Fruit fly (Drosophila melanogaster) whole organism, embryonic: ENCODE measurements around the gene Tip60.

Source experiments
- Adf1 ChIP-seq: fragments of 200-800 bp; sonication (Bioruptor generic); IDR thresholded peaks from 2 replicates; pipeline ENCODE4 v1.3.6; 2022; ENCODE audit warnings: missing biosample characterization, missing genetic modification characterization
- CG10543 ChIP-seq: fragments of 200-800 bp; sonication (Bioruptor generic); optimal IDR thresholded peaks from 3 replicates; lab custom pipeline; 2017; ENCODE audit warnings: missing biosample characterization, mild to moderate bottlenecking, missing genetic modification characterization, moderate library complexity
- CG11093 ChIP-seq: fragments of 200-800 bp; sonication (Bioruptor generic); IDR thresholded peaks from 3 replicates; pipeline ENCODE4 v1.3.6; 2022; ENCODE audit warnings: missing biosample characterization, missing genetic modification characterization
- CG11723 ChIP-seq: fragments of 200-800 bp; sonication (Bioruptor generic); optimal IDR thresholded peaks from 2 replicates; lab custom pipeline; 2017; ENCODE audit warnings: missing biosample characterization, mild to moderate bottlenecking, missing genetic modification characterization
- CG12071 ChIP-seq: fragments of 200-800 bp; sonication (Bioruptor generic); optimal IDR thresholded peaks from 3 replicates; lab custom pipeline; 2018; ENCODE audit warnings: missing biosample characterization, mild to moderate bottlenecking, missing genetic modification characterization
- CG13287 ChIP-seq: fragments of 200-800 bp; sonication (Bioruptor generic); IDR thresholded peaks from 2 replicates; pipeline ENCODE4 v1.3.6; 2022; ENCODE audit warnings: missing biosample characterization, missing genetic modification characterization; ENCODE audit not compliant: partially characterized antibody
- CG14441 ChIP-seq: fragments of 200-800 bp; sonication (Bioruptor generic); IDR thresholded peaks from 2 replicates; pipeline ENCODE4 v1.3.6; 2022; ENCODE audit warnings: missing biosample characterization, missing genetic modification characterization
- CG16779 ChIP-seq: fragments of 200-800 bp; sonication (Bioruptor generic); IDR thresholded peaks from 2 replicates; pipeline ENCODE4 v1.3.6; 2022; ENCODE audit warnings: missing biosample characterization, missing genetic modification characterization
- CG17359 ChIP-seq: fragments of 200-800 bp; sonication (Bioruptor generic); optimal IDR thresholded peaks from 3 replicates; lab custom pipeline; 2018; ENCODE audit warnings: missing biosample characterization, mild to moderate bottlenecking, missing genetic modification characterization, moderate library complexity
- CG18599 ChIP-seq: fragments of 200-800 bp; sonication (Bioruptor generic); optimal IDR thresholded peaks from 3 replicates; lab custom pipeline; 2017; ENCODE audit warnings: missing biosample characterization, missing genetic modification characterization, mild to moderate bottlenecking, moderate library complexity, missing genetic modification reagents
- CG32772 ChIP-seq: fragments of 200-800 bp; sonication (Bioruptor generic); IDR thresholded peaks from 2 replicates; pipeline ENCODE4 v1.3.6; 2022; ENCODE audit warnings: missing biosample characterization, missing genetic modification characterization
- CG4854 ChIP-seq: fragments of 200-800 bp; sonication (Bioruptor generic); optimal IDR thresholded peaks from 2 replicates; lab custom pipeline; 2016; ENCODE audit warnings: missing biosample characterization, missing genetic modification characterization, inconsistent platforms
- CG6175 ChIP-seq: fragments of 200-800 bp; sonication (Bioruptor generic); IDR thresholded peaks from 3 replicates; pipeline ENCODE4 v1.3.6; 2022; ENCODE audit warnings: missing biosample characterization, missing genetic modification characterization
- CG7963 ChIP-seq: fragments of 200-800 bp; sonication (Bioruptor generic); IDR thresholded peaks from 3 replicates; pipeline ENCODE4 v1.3.6; 2022; ENCODE audit warnings: missing biosample characterization, missing genetic modification characterization; ENCODE audit not compliant: partially characterized antibody
- CG8281 ChIP-seq: fragments of 200-800 bp; sonication (Bioruptor generic); optimal IDR thresholded peaks from 2 replicates; lab custom pipeline; 2018; ENCODE audit warnings: missing biosample characterization, mild to moderate bottlenecking, missing genetic modification characterization, moderate library complexity
- Deaf1 ChIP-seq: fragments of 200-800 bp; optimal IDR thresholded peaks from 3 replicates; lab custom pipeline; 2019; ENCODE audit warnings: missing biosample characterization, mild to moderate bottlenecking, missing genetic modification characterization, moderate library complexity
- Gsc ChIP-seq: fragments of 200-800 bp; sonication (Bioruptor generic); IDR thresholded peaks from 2 replicates; pipeline ENCODE4 v1.3.6; 2022; ENCODE audit warnings: missing biosample characterization, missing genetic modification characterization
- HmgZ ChIP-seq: fragments of 200-800 bp; sonication (Bioruptor generic); optimal IDR thresholded peaks from 2 replicates; lab custom pipeline; 2018; ENCODE audit warnings: missing biosample characterization, mild to moderate bottlenecking, missing genetic modification characterization
- Hsf ChIP-seq: fragments of 200-800 bp; sonication (Bioruptor generic); optimal IDR thresholded peaks from 3 replicates; lab custom pipeline; 2016; ENCODE audit warnings: missing biosample characterization, missing genetic modification characterization
- Jarid2 ChIP-seq: fragments of 200-800 bp; sonication (Bioruptor generic); optimal IDR thresholded peaks from 3 replicates; lab custom pipeline; 2017; ENCODE audit warnings: mild to moderate bottlenecking, missing biosample characterization, missing genetic modification reagents, missing genetic modification characterization
- Mad ChIP-seq: fragments of 200-800 bp; sonication (Bioruptor generic); optimal IDR thresholded peaks from 2 replicates; lab custom pipeline; 2016; ENCODE audit warnings: missing biosample characterization, missing genetic modification characterization
- NK7.1 ChIP-seq: fragments of 200-800 bp; sonication (Bioruptor generic); optimal IDR thresholded peaks from 3 replicates; lab custom pipeline; 2016; ENCODE audit warnings: missing biosample characterization, missing genetic modification characterization
- Nf-YB ChIP-seq: fragments of 200-800 bp; sonication (Bioruptor generic); optimal IDR thresholded peaks from 3 replicates; lab custom pipeline; 2019; ENCODE audit warnings: missing biosample characterization, mild to moderate bottlenecking, missing genetic modification characterization, moderate library complexity
- Nf-YC ChIP-seq: fragments of 200-800 bp; optimal IDR thresholded peaks from 3 replicates; lab custom pipeline; 2019; ENCODE audit warnings: missing biosample characterization, mild to moderate bottlenecking, missing genetic modification characterization, moderate library complexity
- Opbp ChIP-seq: fragments of 200-800 bp; sonication (Bioruptor generic); IDR thresholded peaks from 3 replicates; pipeline ENCODE4 v1.3.6; 2022; ENCODE audit warnings: missing biosample characterization, missing genetic modification characterization; ENCODE audit not compliant: partially characterized antibody
- Pdp1 ChIP-seq, 2 experiments: fragments of 200-800 bp; sonication (Bioruptor generic); optimal IDR thresholded peaks; 3 replicates each; lab custom pipeline; 2016; ENCODE audit warnings: missing biosample characterization in 2 of 2, missing genetic modification characterization in 2 of 2, mild to moderate bottlenecking in 1 of 2, moderate library complexity in 1 of 2
- ase ChIP-seq: fragments of 200-800 bp; sonication (Bioruptor generic); IDR thresholded peaks from 3 replicates; pipeline ENCODE4 v1.3.6; 2022; ENCODE audit warnings: missing biosample characterization, missing genetic modification characterization
- az2 ChIP-seq: fragments of 200-800 bp; sonication (Bioruptor generic); optimal IDR thresholded peaks from 3 replicates; lab custom pipeline; 2016; ENCODE audit warnings: missing biosample characterization, missing genetic modification characterization
- bigmax ChIP-seq: fragments of 200-800 bp; sonication (Bioruptor generic); optimal IDR thresholded peaks from 2 replicates; lab custom pipeline; 2018; ENCODE audit warnings: missing biosample characterization, mild to moderate bottlenecking, missing genetic modification characterization
- crol ChIP-seq: fragments of 200-800 bp; sonication (Bioruptor generic); IDR thresholded peaks from 2 replicates; pipeline ENCODE4 v1.3.6; 2022; ENCODE audit warnings: missing biosample characterization, missing genetic modification characterization
- danr ChIP-seq: fragments of 200-800 bp; sonication (Bioruptor generic); IDR thresholded peaks from 2 replicates; pipeline ENCODE4 v1.3.6; 2022; ENCODE audit warnings: missing biosample characterization, missing genetic modification characterization
- disco-r ChIP-seq: fragments of 200-800 bp; sonication (Bioruptor generic); optimal IDR thresholded peaks from 2 replicates; lab custom pipeline; 2016; ENCODE audit warnings: missing biosample characterization, missing genetic modification characterization
- dmrt99B ChIP-seq: fragments of 200-800 bp; sonication (Bioruptor generic); optimal IDR thresholded peaks from 2 replicates; lab custom pipeline; 2018; ENCODE audit warnings: missing biosample characterization, mild to moderate bottlenecking, missing genetic modification characterization, moderate library complexity
- ewg ChIP-seq: fragments of 200-800 bp; sonication (Bioruptor generic); optimal IDR thresholded peaks from 3 replicates; lab custom pipeline; 2017; ENCODE audit warnings: mild to moderate bottlenecking, missing biosample characterization, missing genetic modification reagents, missing genetic modification characterization
- klu ChIP-seq: fragments of 200-800 bp; sonication (Bioruptor generic); IDR thresholded peaks from 2 replicates; pipeline ENCODE4 v1.3.6; 2022; ENCODE audit warnings: missing biosample characterization, missing genetic modification characterization
- luna ChIP-seq: fragments of 200-800 bp; sonication (Bioruptor generic); optimal IDR thresholded peaks from 2 replicates; lab custom pipeline; 2016; ENCODE audit warnings: missing biosample characterization, missing genetic modification characterization
- slou ChIP-seq: fragments of 200-800 bp; sonication (Bioruptor generic); optimal IDR thresholded peaks from 3 replicates; lab custom pipeline; 2016; ENCODE audit warnings: missing biosample characterization, missing genetic modification characterization
- tgo ChIP-seq: fragments of 200-800 bp; sonication (Bioruptor generic); IDR thresholded peaks from 3 replicates; pipeline ENCODE4 v1.3.6; 2022; ENCODE audit warnings: missing biosample characterization, missing genetic modification characterization
- tll ChIP-seq, 2 experiments: fragments of 200-800 bp in 1 of 2; fragments of >200 bp in 1 of 2; sonication (Bioruptor generic) in 1 of 2; optimal IDR thresholded peaks; 2 replicates each; lab custom pipeline; 2017 to 2019; ENCODE audit warnings: missing biosample characterization in 2 of 2, missing genetic modification characterization in 2 of 2, mild to moderate bottlenecking in 1 of 2, moderate library complexity in 1 of 2
- trh ChIP-seq: fragments of 200-800 bp; sonication (Bioruptor generic); optimal IDR thresholded peaks from 2 replicates; lab custom pipeline; 2016; ENCODE audit warnings: missing biosample characterization, missing genetic modification characterization

Tip60 gene

dm6 chrX:4075430-4075829 is 41.9 kb downstream of the Tip60 start, which contains the start of gene CG43689:
CG43689 (plus strand) TSS chrX:4075743.
- TF ChIP-seq CG7963 (GFP tag; lab: Robert Waterston, UW) = no peak
- TF ChIP-seq CG13287 = no peak
- no peak for TF ChIP-seq CG12071 (GFP tag; lab: Kevin White, UChicago)
- no peak for TF ChIP-seq HmgZ
- TF ChIP-seq Mad = no peak
- no peak for TF ChIP-seq bigmax (GFP tag; lab: Kevin White, UChicago)
- TF ChIP-seq NK7.1 = no peak
- no peak for TF ChIP-seq slou (GFP tag; lab: Kevin White, UChicago)
- TF ChIP-seq CG8281 = no peak
- no peak for TF ChIP-seq CG14441
- no peak for TF ChIP-seq CG16779
- TF ChIP-seq CG4854 = no peak
- TF ChIP-seq tgo (GFP tag; lab: Robert Waterston, UW) = no peak
- TF ChIP-seq Jarid2 (GFP tag; lab: Kevin White, UChicago) = peak; percentile 2
- TF ChIP-seq disco-r = no peak
- TF ChIP-seq Nf-YB = peak; percentile 16
- TF ChIP-seq Hsf (GFP tag; lab: Kevin White, UChicago) = no peak
- no peak for TF ChIP-seq CG18599
- TF ChIP-seq Opbp = no peak
- no peak for TF ChIP-seq tll (GFP tag; optimal IDR thresholded peaks at IDR 0.05; lab: Kevin White, UChicago)
- no peak for TF ChIP-seq dmrt99B (tag; lab: Kevin White, UChicago)
- no peak for TF ChIP-seq Pdp1 (GFP tag; optimal IDR thresholded peaks at IDR 0.05; lab: Kevin White, UChicago)
- no peak for TF ChIP-seq ase (GFP tag; lab: Robert Waterston, UW)
- TF ChIP-seq CG6175 (GFP tag; lab: Robert Waterston, UW) = no peak
- TF ChIP-seq az2 (GFP tag; lab: Kevin White, UChicago) = no peak
- no peak for TF ChIP-seq CG11093 (GFP tag; lab: Robert Waterston, UW)
- TF ChIP-seq klu (GFP tag; lab: Robert Waterston, UW) = no peak
- peak; percentile 76 for TF ChIP-seq ewg
- no peak for TF ChIP-seq Gsc
- no peak for TF ChIP-seq CG17359 (tag; lab: Kevin White, UChicago)
- no peak for TF ChIP-seq danr (GFP tag; lab: Robert Waterston, UW)
- peak; percentile 73 for TF ChIP-seq Nf-YC (tag; lab: Kevin White, UChicago)
- no peak for TF ChIP-seq luna (GFP tag; lab: Kevin White, UChicago)
- peak; percentile 92 for TF ChIP-seq Deaf1 (tag; lab: Kevin White, UChicago)
- peak; percentile 40 for TF ChIP-seq crol (GFP tag; lab: Robert Waterston, UW)
- no peak for TF ChIP-seq CG10543
- peak; percentile 80 for TF ChIP-seq Adf1 (GFP tag; lab: Robert Waterston, UW)
- no peak for TF ChIP-seq CG32772 (GFP tag; lab: Robert Waterston, UW)
- TF ChIP-seq trh = no peak
- TF ChIP-seq CG11723 = no peak
- TF ChIP-seq, all 482 proteins: peak for 7
